Worm (Caenorhabditis elegans) whole organism, late embryonic: ENCODE results near the gene sra-33.

Source experiments
- fax-1 ChIP-seq: sonication (generic microtip); optimal IDR thresholded peaks from 2 replicates; lab custom pipeline; 2016; ENCODE audit warnings: missing genotype, missing genetic modification characterization, missing compliant biosample characterization
- fkh-10 ChIP-seq: fragments of 150-350 bp; optimal IDR thresholded peaks from 2 replicates; lab custom pipeline; 2014; ENCODE audit warnings: missing biosample characterization, missing genetic modification reagents, missing genetic modification characterization

DNA sequence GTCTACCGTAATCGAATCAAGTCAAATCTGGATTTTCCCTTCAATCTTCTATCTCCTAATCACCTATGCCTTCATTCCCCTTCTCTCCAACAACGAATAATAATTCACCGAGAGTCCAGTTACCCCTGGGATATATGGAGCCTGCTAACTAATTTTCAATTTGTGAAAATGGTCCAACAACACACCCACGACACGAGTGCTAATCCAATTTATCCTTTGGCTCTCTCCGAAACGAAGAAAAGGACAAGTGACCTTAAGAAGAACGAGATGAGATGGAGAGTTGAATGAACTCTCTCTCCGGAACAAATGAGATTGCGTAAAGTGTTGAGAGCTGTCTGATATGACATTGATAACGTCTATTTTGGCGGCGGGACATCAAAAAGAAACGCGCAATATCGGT, 47.3 kb upstream of the sra-33 start:
- TF ChIP-seq fkh-10 (GFP tag; lab: Kevin White, UChicago) (no peak), fax-1 (no peak)
